Worm (Caenorhabditis elegans): ENCODE data around the gene fbxa-202.

- no peak for TF ChIP-seq fkh-10 (GFP tag; optimal IDR thresholded peaks at IDR 0.05)
- TF ChIP-seq ama-1 (optimal IDR thresholded peaks at IDR 0.05): no peak
- TF ChIP-seq pag-3 (tag; optimal IDR thresholded peaks at IDR 0.05; ENCODE audit: borderline replicate concordance, insufficient read depth): no peak
- TF ChIP-seq Y116A8C.19 (tag; optimal IDR thresholded peaks at IDR 0.05; ENCODE audit: borderline replicate concordance): no peak
- no peak for TF ChIP-seq hlh-17 (GFP tag; optimal IDR thresholded peaks at IDR 0.05; ENCODE audit: borderline replicate concordance)
- no peak for TF ChIP-seq unc-62 (GFP tag; optimal IDR thresholded peaks at IDR 0.05)
- TF ChIP-seq blmp-1 (tag; optimal IDR thresholded peaks at IDR 0.05): no peak
- no peak for TF ChIP-seq nhr-12 (tag; optimal IDR thresholded peaks at IDR 0.05)
- TF ChIP-seq unc-86 (tag; optimal IDR thresholded peaks at IDR 0.05): no peak
Observed at ce11 chrV:6326394-6326793, 686 bp upstream of the fbxa-202 start.

All from whole organism, L1 larva.